Worm (Caenorhabditis elegans) whole organism, L1 larva: ENCODE measurements around the gene F40F8.1.

ENCODE experiments used
- C04F5.9 ChIP-seq: sonication (generic microtip); optimal IDR thresholded peaks from 2 replicates; lab custom pipeline; 2016; ENCODE audit warnings: missing genetic modification characterization, missing compliant biosample characterization
- C34B4.2 ChIP-seq: sonication (generic microtip); optimal IDR thresholded peaks from 2 replicates; lab custom pipeline; 2017; ENCODE audit warnings: mild to moderate bottlenecking, missing genetic modification characterization, missing compliant biosample characterization
- F16B12.6 ChIP-seq: fragments of 150-350 bp; optimal IDR thresholded peaks from 2 replicates; lab custom pipeline; 2014; ENCODE audit warnings: missing biosample characterization, missing genetic modification characterization
- aly-2 ChIP-seq: fragments of 150-350 bp; optimal IDR thresholded peaks from 2 replicates; lab custom pipeline; 2014; ENCODE audit warnings: missing biosample characterization, missing genetic modification characterization
- ama-1 ChIP-seq: fragments of 150-350 bp; optimal IDR thresholded peaks from 2 replicates; lab custom pipeline; 2014
- ceh-63 ChIP-seq: fragments of 200-800 bp; sonication (Bioruptor generic); optimal IDR thresholded peaks from 2 replicates; lab custom pipeline; 2018; ENCODE audit warnings: mild to moderate bottlenecking, missing genetic modification characterization, missing compliant biosample characterization
- ceh-8 ChIP-seq: fragments of 200-800 bp; sonication (Bioruptor generic); optimal IDR thresholded peaks from 2 replicates; lab custom pipeline; 2018; ENCODE audit warnings: mild to moderate bottlenecking, missing genetic modification characterization, moderate library complexity, missing compliant biosample characterization
- efl-1 ChIP-seq, 4 experiments: fragments of 150-350 bp; optimal IDR thresholded peaks in 3 of 4; peaks in 1 of 4; 1 replicate in 1 of 4; 2 replicates in 3 of 4; lab custom pipeline; 2014; ENCODE audit warnings: missing biosample characterization in 2 of 4, missing genetic modification characterization in 2 of 4, missing genetic modification reagents in 2 of 4
- elt-2 ChIP-seq: sonication (generic microtip); optimal IDR thresholded peaks from 2 replicates; lab custom pipeline; 2016; ENCODE audit warnings: missing genetic modification characterization, mild to moderate bottlenecking, inconsistent platforms, missing compliant biosample characterization, missing genetic modification reagents
- elt-3 ChIP-seq, 6 experiments: fragments of 150-350 bp in 1 of 6; sonication (generic microtip); optimal IDR thresholded peaks; 2 replicates each; lab custom pipeline; 2017 to 2018; ENCODE audit warnings: missing biosample characterization in 6 of 6, missing genetic modification characterization in 6 of 6, inconsistent platforms in 1 of 6
- hlh-17 ChIP-seq: fragments of 200-800 bp; sonication (Bioruptor generic); optimal IDR thresholded peaks from 2 replicates; lab custom pipeline; 2018; ENCODE audit warnings: missing genetic modification characterization, mild to moderate bottlenecking, missing compliant biosample characterization, moderate library complexity, borderline replicate concordance
- irx-1 ChIP-seq: sonication (generic microtip); optimal IDR thresholded peaks from 2 replicates; lab custom pipeline; 2016; ENCODE audit warnings: missing genetic modification characterization, missing compliant biosample characterization
- isw-1 ChIP-seq: fragments of 200-800 bp; sonication (Bioruptor generic); IDR thresholded peaks from 2 replicates; pipeline ENCODE4 v1.3.6; 2022; ENCODE audit warnings: missing genetic modification characterization, missing compliant biosample characterization
- jun-1 ChIP-seq: fragments of 150-350 bp; optimal IDR thresholded peaks from 2 replicates; lab custom pipeline; 2014; ENCODE audit warnings: missing biosample characterization, missing genetic modification reagents, missing genetic modification characterization
- lin-13 ChIP-seq: fragments of 150-350 bp; optimal IDR thresholded peaks from 2 replicates; lab custom pipeline; 2014; ENCODE audit warnings: missing biosample characterization, missing genetic modification reagents, missing genetic modification characterization
- lin-14 ChIP-seq: fragments of 200-800 bp; sonication (Bioruptor generic); optimal IDR thresholded peaks from 2 replicates; lab custom pipeline; 2018; ENCODE audit warnings: mild to moderate bottlenecking, missing genetic modification characterization, moderate library complexity, missing compliant biosample characterization
- lin-35 ChIP-seq, 2 experiments: fragments of 150-350 bp; optimal IDR thresholded peaks; 2 replicates each; lab custom pipeline; 2014; ENCODE audit warnings: missing biosample characterization in 2 of 2, missing genetic modification characterization in 2 of 2, missing genetic modification reagents in 2 of 2
- lir-3 ChIP-seq: sonication (generic microtip); optimal IDR thresholded peaks from 2 replicates; lab custom pipeline; 2016; ENCODE audit warnings: mild to moderate bottlenecking, missing genetic modification characterization, moderate library complexity, missing compliant biosample characterization; ENCODE audit not compliant: poor library complexity
- mab-9 ChIP-seq: fragments of 200-800 bp; sonication (Bioruptor generic); IDR thresholded peaks from 2 replicates; pipeline ENCODE4 v1.3.6; 2022; ENCODE audit warnings: missing genetic modification reagents, missing genetic modification characterization, missing compliant biosample characterization
- mdl-1 ChIP-seq, 2 experiments: fragments of 150-350 bp; optimal IDR thresholded peaks; 2 replicates each; lab custom pipeline; 2014 to 2017; ENCODE audit warnings: missing biosample characterization in 2 of 2, missing genetic modification characterization in 2 of 2, inconsistent platforms in 1 of 2
- mef-2 ChIP-seq: fragments of 150-350 bp; optimal IDR thresholded peaks from 2 replicates; lab custom pipeline; 2014; ENCODE audit warnings: missing biosample characterization, missing genetic modification characterization
- nhr-77 ChIP-seq: fragments of 150-350 bp; optimal IDR thresholded peaks from 2 replicates; lab custom pipeline; 2014; ENCODE audit warnings: missing biosample characterization, missing genetic modification characterization
- nhr-84 ChIP-seq: sonication (generic microtip); optimal IDR thresholded peaks from 2 replicates; lab custom pipeline; 2017; ENCODE audit warnings: missing biosample characterization, missing genetic modification characterization
- nhr-90 ChIP-seq: sonication (generic microtip); optimal IDR thresholded peaks from 2 replicates; lab custom pipeline; 2016; ENCODE audit warnings: mild to moderate bottlenecking, missing genetic modification characterization, missing compliant biosample characterization; ENCODE audit not compliant: poor library complexity
- pax-3 ChIP-seq: fragments of 200-800 bp; sonication (Bioruptor generic); optimal IDR thresholded peaks from 2 replicates; lab custom pipeline; 2018; ENCODE audit warnings: mild to moderate bottlenecking, missing genetic modification characterization, moderate library complexity, missing compliant biosample characterization
- sptf-1 ChIP-seq: fragments of 150-350 bp; optimal IDR thresholded peaks from 2 replicates; lab custom pipeline; 2014; ENCODE audit warnings: missing biosample characterization, missing genetic modification characterization
- sup-37 ChIP-seq: fragments of 200-800 bp; sonication (Bioruptor generic); optimal IDR thresholded peaks from 2 replicates; lab custom pipeline; 2018; ENCODE audit warnings: mild to moderate bottlenecking, missing genetic modification characterization, missing compliant biosample characterization
- swsn-7 ChIP-seq: sonication (generic microtip); optimal IDR thresholded peaks from 2 replicates; lab custom pipeline; 2016; ENCODE audit warnings: missing genetic modification characterization, missing compliant biosample characterization
- tbx-2 ChIP-seq: sonication (generic microtip); optimal IDR thresholded peaks from 2 replicates; lab custom pipeline; 2016; ENCODE audit warnings: missing genetic modification characterization, missing compliant biosample characterization
- tlp-1 ChIP-seq: fragments of 150-350 bp; optimal IDR thresholded peaks from 2 replicates; lab custom pipeline; 2014; ENCODE audit warnings: missing biosample characterization, missing genetic modification characterization
- unc-62 ChIP-seq: fragments of 150-350 bp; optimal IDR thresholded peaks from 2 replicates; lab custom pipeline; 2014; ENCODE audit warnings: missing biosample characterization, missing genetic modification reagents, missing genetic modification characterization
- xbp-1 ChIP-seq: sonication (generic microtip); optimal IDR thresholded peaks from 2 replicates; lab custom pipeline; 2016; ENCODE audit warnings: missing genetic modification characterization, missing compliant biosample characterization

The F40F8.1 gene

DNA sequence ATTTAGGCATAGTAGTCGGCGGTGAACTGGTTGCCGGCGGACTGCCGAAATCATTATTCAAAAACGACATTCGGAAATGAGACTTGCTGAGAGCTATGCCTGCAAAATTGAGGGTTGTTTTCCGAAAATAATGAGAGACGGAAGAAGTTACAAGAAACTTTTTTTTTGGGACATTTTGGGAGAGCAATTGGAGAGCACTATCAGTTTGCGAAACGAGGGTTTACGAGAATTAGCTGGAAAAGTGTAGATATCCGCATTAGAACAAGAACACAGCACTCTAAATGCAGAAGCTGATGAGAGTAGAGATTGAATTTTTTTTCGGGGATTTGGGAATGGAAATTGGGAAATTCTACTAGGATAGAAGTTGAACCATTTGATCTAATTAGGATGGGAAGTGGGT, 25.0 kb downstream of the F40F8.1 start, which contains the start of gene pqm-1:
Gene pqm-1, minus strand, starts transcription at position 101 of the 400 bp plus-strand sequence.
- TF ChIP-seq pax-3 (tag; lab: Kevin White, UChicago) (no peak), swsn-7 (tag; lab: Kevin White, UChicago) (no peak), efl-1 (optimal IDR thresholded peaks at IDR 0.05; lab: Kevin White, UChicago) (no peak), efl-1 (GFP tag; optimal IDR thresholded peaks at IDR 0.05 in 1 of 2; lab: Kevin White, UChicago) (no peak), aly-2 (tag; lab: Kevin White, UChicago) (no peak), hlh-17 (GFP tag; lab: Kevin White, UChicago) (no peak), lin-13 (GFP tag; lab: Kevin White, UChicago) (no peak), jun-1 (no peak), sptf-1 (tag; lab: Kevin White, UChicago) (no peak), mab-9 (GFP tag; lab: Robert Waterston, UW) (no peak)

DNA sequence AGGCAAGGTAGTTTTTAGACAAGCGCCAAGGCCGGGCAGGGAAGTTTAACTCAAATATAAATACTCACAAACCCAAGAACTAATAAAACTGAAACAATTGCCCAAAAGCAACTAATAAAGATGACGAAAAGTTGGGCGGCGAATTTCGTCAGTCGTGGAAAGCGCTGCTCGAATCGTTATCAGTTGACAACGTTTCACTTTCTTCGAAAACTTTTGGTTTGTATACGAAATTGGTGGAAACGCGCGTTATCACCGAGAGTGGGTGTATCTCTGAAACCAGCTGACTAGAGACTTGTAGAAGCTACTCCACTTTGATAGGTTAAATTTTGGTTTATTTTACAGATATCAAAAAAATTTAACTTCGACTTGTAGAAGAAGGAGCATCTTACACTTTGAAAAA, 25.6 kb downstream of the F40F8.1 start:
- TF ChIP-seq elt-2 (tag; lab: Kevin White, UChicago) (peak; percentile 9), tbx-2 (no peak)

- TF ChIP-seq elt-2 (tag; lab: Kevin White, UChicago) (peak; percentile 72), nhr-84 (tag; lab: Kevin White, UChicago) (no peak), mdl-1 (tag; optimal IDR thresholded peaks at IDR 0.05; lab: Kevin White, UChicago) (no peak), unc-62 (GFP tag; lab: Kevin White, UChicago) (no peak), irx-1 (tag; lab: Kevin White, UChicago) (no peak)
Measured at ce11 chrII:11153800-11154199, 26.3 kb downstream of the F40F8.1 start.

ce11 chrII:11154957-11155356, 27.5 kb downstream of the F40F8.1 start:
- TF ChIP-seq elt-2 (tag; lab: Kevin White, UChicago) (peak; percentile 12), aly-2 (tag; lab: Kevin White, UChicago) (no peak), sup-37 (GFP tag; lab: Kevin White, UChicago) (no peak)

DNA sequence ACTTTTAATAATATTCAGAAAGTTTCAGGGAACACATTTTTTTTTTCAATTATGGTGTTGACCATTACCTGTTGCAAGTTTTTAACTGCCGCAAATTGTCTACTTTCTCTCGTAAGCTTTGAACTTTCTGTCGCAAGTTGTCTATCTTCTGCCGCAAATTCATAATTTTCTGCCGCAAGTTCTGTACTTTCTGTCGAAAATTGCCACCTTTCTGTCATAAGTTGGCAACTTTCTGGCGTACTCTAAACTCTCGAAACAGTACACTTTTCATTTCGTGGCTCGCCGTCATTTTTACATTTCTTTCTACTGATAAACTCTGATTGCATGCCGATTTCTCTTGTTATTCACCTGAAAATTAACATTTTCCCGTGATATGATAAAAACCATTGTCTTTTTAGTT, 27.9 kb downstream of the F40F8.1 start:
- TF ChIP-seq ama-1 (lab: Kevin White, UChicago) (no peak), sptf-1 (tag; lab: Kevin White, UChicago) (no peak), lin-14 (GFP tag; lab: Kevin White, UChicago) (no peak), isw-1 (GFP tag; lab: Robert Waterston, UW) (no peak), F16B12.6 (tag; lab: Kevin White, UChicago) (no peak), hlh-17 (GFP tag; lab: Kevin White, UChicago) (no peak), pax-3 (tag; lab: Kevin White, UChicago) (no peak), mef-2 (tag; lab: Kevin White, UChicago) (no peak), efl-1 (optimal IDR thresholded peaks at IDR 0.05; lab: Kevin White, UChicago) (no peak), efl-1 (GFP tag; optimal IDR thresholded peaks at IDR 0.05 in 1 of 2; lab: Kevin White, UChicago) (no peak), nhr-90 (tag; lab: Kevin White, UChicago) (no peak), elt-2 (tag; lab: Kevin White, UChicago) (no peak), lir-3 (tag; lab: Kevin White, UChicago) (no peak), ceh-8 (GFP tag; lab: Kevin White, UChicago) (no peak), swsn-7 (tag; lab: Kevin White, UChicago) (no peak), nhr-77 (tag; lab: Kevin White, UChicago) (no peak), xbp-1 (tag; lab: Kevin White, UChicago) (no peak), ceh-63 (no peak), C04F5.9 (tag; lab: Kevin White, UChicago) (no peak), lin-35 (GFP tag; optimal IDR thresholded peaks at IDR 0.05; lab: Kevin White, UChicago) (no peak), tlp-1 (tag; lab: Kevin White, UChicago) (no peak)

DNA sequence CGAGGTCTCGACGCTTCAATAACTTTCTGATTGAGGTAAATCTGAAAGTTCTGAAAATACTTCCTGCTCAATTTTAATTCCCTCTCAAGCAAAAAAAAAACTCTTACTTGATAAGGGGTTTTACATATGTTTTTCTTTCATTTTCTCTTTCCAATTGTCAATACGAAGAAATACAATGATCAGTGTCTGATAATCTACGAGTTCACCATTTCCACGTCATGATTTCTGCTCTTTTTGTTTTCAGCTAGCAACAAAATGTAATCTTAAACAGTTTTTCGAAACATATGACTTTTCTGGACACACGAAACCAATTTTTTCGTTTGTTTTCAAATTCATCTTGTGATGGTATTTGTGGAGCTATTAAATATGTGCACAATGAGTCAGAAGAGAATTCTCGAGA, 28.7 kb downstream of the F40F8.1 start:
- TF ChIP-seq ceh-8 (GFP tag; lab: Kevin White, UChicago) (no peak), elt-3 (tag; optimal IDR thresholded peaks at IDR 0.05; lab: Kevin White, UChicago) (no peak), elt-2 (tag; lab: Kevin White, UChicago) (peak; percentile 68), lin-35 (GFP tag; optimal IDR thresholded peaks at IDR 0.05; lab: Kevin White, UChicago) (peak in 1 of 2 experiments; percentile 17), efl-1 (optimal IDR thresholded peaks at IDR 0.05; lab: Kevin White, UChicago) (no peak), efl-1 (GFP tag; optimal IDR thresholded peaks at IDR 0.05 in 1 of 2; lab: Kevin White, UChicago) (peak in 1 of 2 experiments; percentile 11), C34B4.2 (tag; lab: Kevin White, UChicago) (no peak)
